Worm (Caenorhabditis elegans) whole organism, L4 larva: ENCODE results near the gene bath-45.

Experiments
- Y5F2A.4 ChIP-seq: fragments of 200-800 bp; sonication (Bioruptor generic); optimal IDR thresholded peaks from 2 replicates; lab custom pipeline; 2018; ENCODE audit warnings: mild to moderate bottlenecking, missing genetic modification characterization, missing compliant biosample characterization
- aly-2 ChIP-seq: sonication (generic microtip); optimal IDR thresholded peaks from 2 replicates; lab custom pipeline; 2018; ENCODE audit warnings: missing biosample characterization, missing genetic modification characterization
- ceh-20 ChIP-seq: fragments of 200-800 bp; sonication (Bioruptor generic); IDR thresholded peaks from 2 replicates; pipeline ENCODE4 v1.3.6; 2022; ENCODE audit warnings: missing genetic modification reagents, missing genetic modification characterization, missing compliant biosample characterization
- daf-8 ChIP-seq: fragments of 200-800 bp; sonication (Bioruptor generic); IDR thresholded peaks from 2 replicates; pipeline ENCODE4 v1.3.6; 2022; ENCODE audit warnings: missing genetic modification characterization, missing compliant biosample characterization
- fkh-10 ChIP-seq: fragments of 150-350 bp; optimal IDR thresholded peaks from 2 replicates; lab custom pipeline; 2014; ENCODE audit warnings: missing biosample characterization, missing genetic modification reagents, missing genetic modification characterization
- lin-15B ChIP-seq: fragments of 150-350 bp; sonication (generic microtip); optimal IDR thresholded peaks from 3 replicates; lab custom pipeline; 2014; ENCODE audit warnings: missing biosample characterization, missing genetic modification characterization
- lsy-2 ChIP-seq, 2 experiments: fragments of 150-350 bp in 1 of 2; sonication (generic microtip) in 1 of 2; optimal IDR thresholded peaks; 2 replicates each; lab custom pipeline; 2014 to 2017; ENCODE audit warnings: missing biosample characterization in 2 of 2, missing genetic modification characterization in 2 of 2
- mdl-1 ChIP-seq, 2 experiments: fragments of 150-350 bp in 1 of 2; sonication (generic microtip) in 1 of 2; optimal IDR thresholded peaks; 2 replicates each; lab custom pipeline; 2014 to 2017; ENCODE audit warnings: missing biosample characterization in 2 of 2, missing genetic modification characterization in 2 of 2
- mxl-3 ChIP-seq: fragments of 200-800 bp; sonication (Bioruptor generic); optimal IDR thresholded peaks from 2 replicates; lab custom pipeline; 2018; ENCODE audit warnings: mild to moderate bottlenecking, missing genetic modification characterization, missing compliant biosample characterization
- nhr-11 ChIP-seq: fragments of 150-350 bp; optimal IDR thresholded peaks from 2 replicates; lab custom pipeline; 2014; ENCODE audit warnings: missing biosample characterization, missing genetic modification characterization
- nhr-28 ChIP-seq: fragments of 150-350 bp; optimal IDR thresholded peaks from 2 replicates; lab custom pipeline; 2014; ENCODE audit warnings: missing biosample characterization, missing genetic modification characterization

- TF ChIP-seq mxl-3 (GFP tag; lab: Kevin White, UChicago): no peak
- TF ChIP-seq nhr-28 (tag; lab: Kevin White, UChicago): no peak
- no peak for TF ChIP-seq lin-15B (tag; lab: Kevin White, UChicago)
- no peak for TF ChIP-seq Y5F2A.4 (GFP tag; lab: Kevin White, UChicago)
- TF ChIP-seq ceh-20 (GFP tag; lab: Robert Waterston, UW): no peak
- TF ChIP-seq aly-2 (tag; lab: Kevin White, UChicago): no peak
- no peak for TF ChIP-seq nhr-11 (tag; lab: Kevin White, UChicago)
- no peak for TF ChIP-seq daf-8 (GFP tag; lab: Robert Waterston, UW)
- no peak for TF ChIP-seq fkh-10
- no peak for TF ChIP-seq lsy-2 (tag; optimal IDR thresholded peaks at IDR 0.05; lab: Kevin White, UChicago)
- TF ChIP-seq mdl-1 (tag; optimal IDR thresholded peaks at IDR 0.05; lab: Kevin White, UChicago): no peak
Measured at ce11 chrII:13164062-13164461, 41.2 kb downstream of the bath-45 start.
